Worm (Caenorhabditis elegans): ENCODE results near the gene smi-1.

ce11 chrIII:1833984-1834563 lies 44.1 kb upstream of the smi-1 start, which contains the start of gene rexd-1:
- TF ChIP-seq ceh-13 (GFP tag; optimal IDR thresholded peaks at IDR 0.05): no peak
- TF ChIP-seq B0310.2 (tag; optimal IDR thresholded peaks at IDR 0.05): no peak
- TF ChIP-seq tbx-37 (GFP tag; conservative IDR thresholded peaks at IDR 0.05): no peak
- TF ChIP-seq ceh-36 (tag; optimal IDR thresholded peaks at IDR 0.05): no peak
- no peak for TF ChIP-seq ets-7 (tag; optimal IDR thresholded peaks at IDR 0.05)
- TF ChIP-seq tbx-11 (GFP tag; IDR thresholded peaks at IDR 0.05): no peak
